Fruit fly (Drosophila melanogaster) whole organism, embryonic: ENCODE data around the gene CG13481.

Experiments
- Ada2b ChIP-seq: fragments of 200-800 bp; sonication (Bioruptor generic); IDR thresholded peaks from 2 replicates; pipeline ENCODE4 v1.3.6; 2022; ENCODE audit warnings: missing biosample characterization, missing genetic modification characterization
- Adf1 ChIP-seq: fragments of 200-800 bp; sonication (Bioruptor generic); IDR thresholded peaks from 2 replicates; pipeline ENCODE4 v1.3.6; 2022; ENCODE audit warnings: missing biosample characterization, missing genetic modification characterization
- Aef1 ChIP-seq: fragments of 200-800 bp; sonication (Bioruptor generic); IDR thresholded peaks from 3 replicates; pipeline ENCODE4 v1.3.6; 2022; ENCODE audit warnings: missing biosample characterization, missing genetic modification characterization
- B-H1 ChIP-seq: fragments of 200-800 bp; sonication (Bioruptor generic); IDR thresholded peaks from 3 replicates; pipeline ENCODE4 v1.3.6; 2022; ENCODE audit warnings: missing biosample characterization, missing genetic modification characterization
- Bteb2 ChIP-seq: fragments of 200-800 bp; sonication (Bioruptor generic); optimal IDR thresholded peaks from 2 replicates; lab custom pipeline; 2016; ENCODE audit warnings: missing biosample characterization, missing genetic modification characterization
- CG11247 ChIP-seq: fragments of 200-800 bp; sonication (Bioruptor generic); IDR thresholded peaks from 2 replicates; pipeline ENCODE4 v1.3.6; 2022; ENCODE audit warnings: missing biosample characterization, missing genetic modification characterization
- CG11723 ChIP-seq: fragments of 200-800 bp; sonication (Bioruptor generic); optimal IDR thresholded peaks from 2 replicates; lab custom pipeline; 2017; ENCODE audit warnings: missing biosample characterization, mild to moderate bottlenecking, missing genetic modification characterization
- CG14965 ChIP-seq: fragments of 200-800 bp; sonication (Bioruptor generic); optimal IDR thresholded peaks from 2 replicates; lab custom pipeline; 2016; ENCODE audit warnings: missing biosample characterization, missing genetic modification characterization, borderline replicate concordance
- CG1529 ChIP-seq: fragments of 200-800 bp; sonication (Bioruptor generic); optimal IDR thresholded peaks from 3 replicates; lab custom pipeline; 2018; ENCODE audit warnings: missing biosample characterization, missing genetic modification characterization
- CG15514 ChIP-seq: fragments of 200-800 bp; sonication (Bioruptor generic); optimal IDR thresholded peaks from 3 replicates; lab custom pipeline; 2017; ENCODE audit warnings: missing biosample characterization, missing genetic modification characterization, mild to moderate bottlenecking, moderate library complexity, missing genetic modification reagents
- CG1603 ChIP-seq: fragments of 200-800 bp; sonication (Bioruptor generic); optimal IDR thresholded peaks from 2 replicates; lab custom pipeline; 2019; ENCODE audit warnings: missing biosample characterization, mild to moderate bottlenecking, missing genetic modification characterization, moderate library complexity
- CG16813 ChIP-seq: fragments of 200-800 bp; sonication (Bioruptor generic); IDR thresholded peaks from 3 replicates; pipeline ENCODE4 v1.3.6; 2022; ENCODE audit warnings: missing biosample characterization, missing genetic modification characterization; ENCODE audit not compliant: partially characterized antibody
- CG2120 ChIP-seq: fragments of 200-800 bp; sonication (Bioruptor generic); optimal IDR thresholded peaks from 3 replicates; lab custom pipeline; 2016; ENCODE audit warnings: missing biosample characterization, missing genetic modification characterization
- CG2712 ChIP-seq: fragments of 200-800 bp; optimal IDR thresholded peaks from 3 replicates; lab custom pipeline; 2019; ENCODE audit warnings: missing biosample characterization, mild to moderate bottlenecking, missing genetic modification characterization, moderate library complexity
- CG32532 ChIP-seq: fragments of 200-800 bp; sonication (Bioruptor generic); IDR thresholded peaks from 2 replicates; pipeline ENCODE4 v1.3.6; 2022; ENCODE audit warnings: missing biosample characterization, missing genetic modification characterization
- CG4854 ChIP-seq: fragments of 200-800 bp; sonication (Bioruptor generic); optimal IDR thresholded peaks from 2 replicates; lab custom pipeline; 2016; ENCODE audit warnings: missing biosample characterization, missing genetic modification characterization, inconsistent platforms
- CG6689 ChIP-seq: fragments of 200-800 bp; sonication (Bioruptor generic); IDR thresholded peaks from 2 replicates; pipeline ENCODE4 v1.3.6; 2022; ENCODE audit warnings: missing biosample characterization, missing genetic modification characterization
- CG6813 ChIP-seq: fragments of 200-800 bp; sonication (Bioruptor generic); optimal IDR thresholded peaks from 2 replicates; lab custom pipeline; 2017; ENCODE audit warnings: missing biosample characterization, missing genetic modification characterization, mild to moderate bottlenecking, moderate library complexity, missing genetic modification reagents
- CG7556 ChIP-seq: fragments of 200-800 bp; sonication (Bioruptor generic); optimal IDR thresholded peaks from 2 replicates; lab custom pipeline; 2017; ENCODE audit warnings: missing biosample characterization, mild to moderate bottlenecking, missing genetic modification characterization
- CG8765 ChIP-seq: fragments of 200-800 bp; sonication (Bioruptor generic); IDR thresholded peaks from 2 replicates; pipeline ENCODE4 v1.3.6; 2022; ENCODE audit warnings: missing biosample characterization, missing genetic modification characterization
- CG8924 ChIP-seq: fragments of 200-800 bp; optimal IDR thresholded peaks from 3 replicates; lab custom pipeline; 2019; ENCODE audit warnings: missing biosample characterization, mild to moderate bottlenecking, missing genetic modification characterization, moderate library complexity
- CrebB ChIP-seq: fragments of 200-800 bp; sonication (Bioruptor generic); optimal IDR thresholded peaks from 3 replicates; lab custom pipeline; 2018; ENCODE audit warnings: missing biosample characterization, mild to moderate bottlenecking, missing genetic modification characterization
- D19B ChIP-seq: fragments of 200-800 bp; sonication (Bioruptor generic); optimal IDR thresholded peaks from 2 replicates; lab custom pipeline; 2017; ENCODE audit warnings: missing biosample characterization, mild to moderate bottlenecking, missing genetic modification characterization
- HLHmδ ChIP-seq: fragments of 200-800 bp; sonication (Bioruptor generic); optimal IDR thresholded peaks from 2 replicates; lab custom pipeline; 2018; ENCODE audit warnings: missing biosample characterization, mild to moderate bottlenecking, missing genetic modification characterization, moderate library complexity
- Lim3 ChIP-seq: fragments of 200-800 bp; sonication (Bioruptor generic); IDR thresholded peaks from 2 replicates; pipeline ENCODE4 v1.3.6; 2022; ENCODE audit warnings: missing biosample characterization, missing genetic modification characterization
- Oli ChIP-seq: fragments of 200-800 bp; sonication (Bioruptor generic); optimal IDR thresholded peaks from 2 replicates; lab custom pipeline; 2018; ENCODE audit warnings: missing biosample characterization, mild to moderate bottlenecking, missing genetic modification characterization, moderate library complexity
- Rx ChIP-seq: fragments of 200-800 bp; sonication (Bioruptor generic); IDR thresholded peaks from 2 replicates; pipeline ENCODE4 v1.3.6; 2022; ENCODE audit warnings: missing biosample characterization, missing genetic modification characterization
- Sry-δ ChIP-seq: fragments of 200-800 bp; sonication (Bioruptor generic); optimal IDR thresholded peaks from 2 replicates; lab custom pipeline; 2016; ENCODE audit warnings: missing biosample characterization, missing genetic modification characterization
- Stat92E ChIP-seq, 3 experiments: fragments of >200 bp in 2 of 3; fragments of 200-800 bp in 1 of 3; sonication (Bioruptor generic) in 1 of 3; optimal IDR thresholded peaks; 2 replicates each; lab custom pipeline; 2017 to 2019; ENCODE audit warnings: missing biosample characterization in 3 of 3, missing genetic modification characterization in 3 of 3, mild to moderate bottlenecking in 1 of 3, moderate library complexity in 1 of 3
- bbx ChIP-seq: fragments of 200-800 bp; sonication (Bioruptor generic); IDR thresholded peaks from 2 replicates; pipeline ENCODE4 v1.3.6; 2022; ENCODE audit warnings: missing biosample characterization, missing genetic modification characterization; ENCODE audit not compliant: partially characterized antibody
- cg ChIP-seq: fragments of 200-800 bp; sonication (Bioruptor generic); optimal IDR thresholded peaks from 3 replicates; lab custom pipeline; 2019; ENCODE audit warnings: missing biosample characterization, mild to moderate bottlenecking, missing genetic modification characterization, moderate library complexity
- dan ChIP-seq: fragments of 200-800 bp; sonication (Bioruptor generic); IDR thresholded peaks from 2 replicates; pipeline ENCODE4 v1.3.6; 2022; ENCODE audit warnings: missing biosample characterization, missing genetic modification characterization
- exex ChIP-seq: fragments of 200-800 bp; sonication (Bioruptor generic); optimal IDR thresholded peaks from 4 replicates; lab custom pipeline; 2018; ENCODE audit warnings: missing biosample characterization, mild to moderate bottlenecking, missing genetic modification characterization, moderate library complexity
- gsb-n ChIP-seq: fragments of 200-800 bp; sonication (Bioruptor generic); optimal IDR thresholded peaks from 3 replicates; lab custom pipeline; 2018; ENCODE audit warnings: missing biosample characterization, mild to moderate bottlenecking, missing genetic modification characterization
- ham ChIP-seq: fragments of 200-800 bp; sonication (Bioruptor generic); IDR thresholded peaks from 2 replicates; pipeline ENCODE4 v1.3.6; 2022; ENCODE audit warnings: missing biosample characterization, missing genetic modification characterization
- jing ChIP-seq: fragments of 200-800 bp; sonication (Bioruptor generic); optimal IDR thresholded peaks from 2 replicates; lab custom pipeline; 2018; ENCODE audit warnings: missing biosample characterization, mild to moderate bottlenecking, missing genetic modification characterization
- klu ChIP-seq: fragments of 200-800 bp; sonication (Bioruptor generic); IDR thresholded peaks from 2 replicates; pipeline ENCODE4 v1.3.6; 2022; ENCODE audit warnings: missing biosample characterization, missing genetic modification characterization
- lbe ChIP-seq: fragments of 200-800 bp; sonication (Bioruptor generic); optimal IDR thresholded peaks from 2 replicates; lab custom pipeline; 2016; ENCODE audit warnings: missing biosample characterization, mild to moderate bottlenecking, missing genetic modification characterization
- nmo ChIP-seq: fragments of 200-800 bp; sonication (Bioruptor generic); optimal IDR thresholded peaks from 2 replicates; lab custom pipeline; 2018; ENCODE audit warnings: missing biosample characterization, mild to moderate bottlenecking, missing genetic modification characterization, moderate library complexity
- pita ChIP-seq: fragments of 200-800 bp; sonication (Bioruptor generic); optimal IDR thresholded peaks from 2 replicates; lab custom pipeline; 2017; ENCODE audit warnings: missing biosample characterization, mild to moderate bottlenecking, missing genetic modification characterization
- pros ChIP-seq: fragments of 200-800 bp; sonication (Bioruptor generic); optimal IDR thresholded peaks from 3 replicates; lab custom pipeline; 2019; ENCODE audit warnings: missing biosample characterization, mild to moderate bottlenecking, missing genetic modification characterization, moderate library complexity
- psq ChIP-seq: fragments of 200-800 bp; sonication (Bioruptor generic); optimal IDR thresholded peaks from 2 replicates; lab custom pipeline; 2017; ENCODE audit warnings: missing biosample characterization, missing genetic modification characterization
- pum ChIP-seq: fragments of 200-800 bp; sonication (Bioruptor generic); optimal IDR thresholded peaks from 2 replicates; lab custom pipeline; 2016; ENCODE audit warnings: missing biosample characterization, missing genetic modification characterization
- repo ChIP-seq: fragments of 200-800 bp; sonication (Bioruptor generic); optimal IDR thresholded peaks from 2 replicates; lab custom pipeline; 2016; ENCODE audit warnings: missing biosample characterization, missing genetic modification characterization
- run ChIP-seq: fragments of 200-800 bp; sonication (Bioruptor generic); optimal IDR thresholded peaks from 3 replicates; lab custom pipeline; 2018; ENCODE audit warnings: missing biosample characterization, mild to moderate bottlenecking, missing genetic modification characterization
- sug ChIP-seq: fragments of 200-800 bp; optimal IDR thresholded peaks from 2 replicates; lab custom pipeline; 2019; ENCODE audit warnings: missing biosample characterization, mild to moderate bottlenecking, missing genetic modification characterization, moderate library complexity
- tin ChIP-seq: fragments of 200-800 bp; sonication (Bioruptor generic); optimal IDR thresholded peaks from 3 replicates; lab custom pipeline; 2016; ENCODE audit warnings: missing biosample characterization, missing genetic modification characterization
- twi ChIP-seq: fragments of 200-800 bp; optimal IDR thresholded peaks from 2 replicates; lab custom pipeline; 2019; ENCODE audit warnings: missing biosample characterization, mild to moderate bottlenecking, missing genetic modification characterization, moderate library complexity
- tx ChIP-seq: fragments of 200-800 bp; sonication (Bioruptor generic); optimal IDR thresholded peaks from 2 replicates; lab custom pipeline; 2016; ENCODE audit warnings: missing biosample characterization, missing genetic modification characterization
- wdn ChIP-seq: fragments of 200-800 bp; sonication (Bioruptor generic); IDR thresholded peaks from 2 replicates; pipeline ENCODE4 v1.3.6; 2022; ENCODE audit warnings: missing biosample characterization, missing genetic modification characterization

The CG13481 gene

dm6 chr3L:14410146-14410676, 40.7 kb upstream of the CG13481 start, which contains the start of gene CG3919 (continued):
- no peak for TF ChIP-seq exex (tag; lab: Kevin White, UChicago)
- TF ChIP-seq CG2712 (tag; lab: Kevin White, UChicago) = peak; percentile 70
- peak; percentile 84 for TF ChIP-seq CG7556 (GFP tag; lab: Kevin White, UChicago)
- TF ChIP-seq tin (GFP tag; lab: Kevin White, UChicago) = peak; percentile 39
- peak; percentile 61 for TF ChIP-seq CG1603 (tag; lab: Kevin White, UChicago)
- no peak for TF ChIP-seq B-H1
- peak; percentile 82 for TF ChIP-seq nmo
- TF ChIP-seq dan = no peak
- no peak for TF ChIP-seq tx (GFP tag; lab: Kevin White, UChicago)
- TF ChIP-seq jing (GFP tag; lab: Kevin White, UChicago) = no peak
- TF ChIP-seq CG16813 = no peak; the same call in 2 of the 3 replicates
- peak; percentile 4 for TF ChIP-seq sug (tag; lab: Kevin White, UChicago)
- TF ChIP-seq CG6813 (GFP tag; lab: Kevin White, UChicago) = peak; percentile 26
- no peak for TF ChIP-seq CG11723 (GFP tag; lab: Kevin White, UChicago)
- no peak for TF ChIP-seq wdn (GFP tag; lab: Robert Waterston, UW)
- no peak for TF ChIP-seq repo (GFP tag; lab: Kevin White, UChicago)
- TF ChIP-seq pita = no peak
- peak; percentile 69 for TF ChIP-seq CG8924 (tag; lab: Kevin White, UChicago)
- peak; percentile 77 for TF ChIP-seq CG6689 (GFP tag; lab: Robert Waterston, UW)
- peak; percentile 34 for TF ChIP-seq twi
- no peak for TF ChIP-seq CG14965 (GFP tag; lab: Kevin White, UChicago)
- TF ChIP-seq Ada2b (GFP tag; lab: Robert Waterston, UW) = no peak
- TF ChIP-seq ham = no peak
- TF ChIP-seq klu (GFP tag; lab: Robert Waterston, UW) = peak; percentile 45; the same call in 1 of the 2 replicates
- no peak for TF ChIP-seq Stat92E (GFP tag; optimal IDR thresholded peaks at IDR 0.05; lab: Kevin White, UChicago)
- peak; percentile 15 for TF ChIP-seq CG15514 (GFP tag; lab: Kevin White, UChicago)
- peak; percentile 7 for TF ChIP-seq gsb-n (tag; lab: Kevin White, UChicago)
- no peak for TF ChIP-seq Adf1 (GFP tag; lab: Robert Waterston, UW)
- 0 out of 3 replicates have a peak, but pooled peaks have one; percentile 47 for TF ChIP-seq Aef1 (GFP tag; lab: Robert Waterston, UW)
- peak; percentile 83 for TF ChIP-seq cg
- TF ChIP-seq CG1529 (GFP tag; lab: Kevin White, UChicago) = peak; percentile 49
- no peak for TF ChIP-seq Bteb2 (GFP tag; lab: Kevin White, UChicago)
- no peak for TF ChIP-seq pros (GFP tag; lab: Kevin White, UChicago)
- peak; percentile 57; the same call in 1 of the 2 replicates for TF ChIP-seq CG8765 (GFP tag; lab: Robert Waterston, UW)
- TF ChIP-seq bbx (GFP tag; lab: Robert Waterston, UW) = peak; percentile 30
- TF ChIP-seq CG11247 (GFP tag; lab: Robert Waterston, UW) = peak; percentile 51
- TF ChIP-seq HLHmδ = peak; percentile 77
- peak; percentile 59 for TF ChIP-seq Oli (tag; lab: Kevin White, UChicago)
- TF ChIP-seq pum (GFP tag; lab: Kevin White, UChicago) = peak; percentile 37
- peak; percentile 70; the same call in 1 of the 2 replicates for TF ChIP-seq CG32532 (GFP tag; lab: Robert Waterston, UW)
- no peak; the same call in 1 of the 2 replicates for TF ChIP-seq Rx
- TF ChIP-seq D19B (GFP tag; lab: Kevin White, UChicago) = peak; percentile 4
- TF ChIP-seq Lim3 = no peak
- TF ChIP-seq lbe (GFP tag; lab: Kevin White, UChicago) = peak; percentile 36
- TF ChIP-seq CG4854 (GFP tag; lab: Kevin White, UChicago) = no peak
- no peak for TF ChIP-seq CrebB (tag; lab: Kevin White, UChicago)
- peak; percentile 5 for TF ChIP-seq Sry-δ (GFP tag; lab: Kevin White, UChicago)
- TF ChIP-seq CG2120 (GFP tag; lab: Kevin White, UChicago) = peak; percentile 72
- peak; percentile 66 for TF ChIP-seq psq (GFP tag; lab: Kevin White, UChicago)
- no peak for TF ChIP-seq run (tag; lab: Kevin White, UChicago)
